Worm (Caenorhabditis elegans) whole organism, young adult: ENCODE results near the gene nhr-206.

ENCODE experiments used
- F57A8.1 ChIP-seq: fragments of 200-800 bp; sonication (Bioruptor generic); optimal IDR thresholded peaks from 2 replicates; lab custom pipeline; 2018; ENCODE audit warnings: mild to moderate bottlenecking, missing genetic modification characterization, moderate library complexity, missing compliant biosample characterization
- sdz-38 ChIP-seq: sonication (generic microtip); optimal IDR thresholded peaks from 2 replicates; lab custom pipeline; 2016; ENCODE audit warnings: missing genotype, missing genetic modification characterization, missing compliant biosample characterization
- unc-62 ChIP-seq: fragments of 150-350 bp; optimal IDR thresholded peaks from 2 replicates; lab custom pipeline; 2014; ENCODE audit warnings: missing biosample characterization, missing genetic modification reagents, missing genetic modification characterization
- ztf-3 ChIP-seq: fragments of 200-800 bp; sonication (Bioruptor generic); optimal IDR thresholded peaks from 2 replicates; lab custom pipeline; 2018; ENCODE audit warnings: mild to moderate bottlenecking, missing genetic modification characterization, missing compliant biosample characterization

DNA sequence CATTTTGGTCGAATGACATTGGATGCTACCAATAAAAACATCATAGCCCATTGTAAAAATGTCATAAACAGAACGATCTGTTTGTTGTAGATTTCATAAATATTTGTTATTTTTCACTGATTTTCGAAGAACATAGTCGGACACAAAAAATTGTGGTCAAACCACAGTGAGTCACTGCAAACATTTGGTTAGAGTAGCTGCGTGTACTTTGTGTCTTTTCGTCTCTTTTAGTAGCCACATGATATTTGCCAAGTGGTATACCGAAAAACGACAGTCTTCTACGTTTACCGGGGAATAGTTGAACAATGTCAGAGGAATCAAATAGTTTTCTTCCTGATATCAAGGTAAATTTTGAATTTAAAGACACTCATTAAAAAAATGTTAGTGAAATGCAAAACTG is at the start of gene nhr-206:
- no peak for TF ChIP-seq sdz-38
- no peak for TF ChIP-seq unc-62 (GFP tag; lab: Kevin White, UChicago)
- no peak for TF ChIP-seq ztf-3 (GFP tag; lab: Kevin White, UChicago)
- TF ChIP-seq F57A8.1 (GFP tag; lab: Kevin White, UChicago), result no peak
